Worm (Caenorhabditis elegans) whole organism, midembryonic: ENCODE measurements around the gene ect-2.

Experiments used
- cog-1 ChIP-seq: sonication (generic microtip); optimal IDR thresholded peaks from 2 replicates; lab custom pipeline; 2016; ENCODE audit warnings: missing genetic modification characterization, missing compliant biosample characterization
- med-1 ChIP-seq: sonication (generic microtip); optimal IDR thresholded peaks from 2 replicates; lab custom pipeline; 2017; ENCODE audit warnings: missing genetic modification characterization, mild to moderate bottlenecking, missing compliant biosample characterization, antibody characterized with exemption, missing genetic modification reagents; ENCODE audit not compliant: insufficient read depth
- ref-1 ChIP-seq: fragments of 200-800 bp; sonication (Bioruptor generic); conservative IDR thresholded peaks from 2 replicates; pipeline ENCODE4 v1.3.6; 2022; ENCODE audit warnings: missing genetic modification reagents, missing genetic modification characterization, missing compliant biosample characterization
- ztf-29 ChIP-seq: fragments of 200-800 bp; sonication (Bioruptor generic); IDR thresholded peaks from 2 replicates; pipeline ENCODE4 v1.3.6; 2022; ENCODE audit warnings: missing genetic modification reagents, missing genetic modification characterization, missing compliant biosample characterization

DNA sequence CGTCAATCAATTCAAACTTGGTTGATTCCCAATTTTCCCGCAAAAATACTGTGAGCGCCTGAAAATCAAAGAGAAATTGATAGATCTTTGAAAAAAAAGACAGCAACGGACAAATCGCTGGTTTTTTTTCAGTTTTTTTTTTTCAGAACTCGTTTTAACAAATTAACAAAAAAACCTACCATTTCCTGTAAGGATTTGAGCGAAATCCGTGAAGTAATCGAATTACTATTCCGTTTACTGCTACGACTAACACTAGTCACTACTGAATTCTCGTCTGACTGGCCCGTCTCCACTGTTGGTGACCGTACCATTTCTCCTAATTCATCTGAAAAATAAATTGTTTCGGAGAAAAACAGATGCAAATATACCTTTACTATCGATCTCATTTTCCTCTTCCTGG is 24.3 kb downstream of the ect-2 start:
- TF ChIP-seq med-1 (GFP tag; lab: Kevin White, UChicago) (no peak), cog-1 (tag; lab: Kevin White, UChicago) (no peak), ztf-29 (GFP tag; lab: Robert Waterston, UW) (no peak), ref-1 (GFP tag; lab: Robert Waterston, UW) (no peak)
